Fruit fly (Drosophila melanogaster) whole organism, embryonic: Measurements from ENCODE around the gene Ak3.

Experiments used
- ATbp ChIP-seq: fragments of 200-800 bp; sonication (Bioruptor generic); optimal IDR thresholded peaks from 2 replicates; lab custom pipeline; 2017; ENCODE audit warnings: missing biosample characterization, mild to moderate bottlenecking, missing genetic modification characterization, missing genetic modification reagents
- Ada2b ChIP-seq: fragments of 200-800 bp; sonication (Bioruptor generic); IDR thresholded peaks from 2 replicates; pipeline ENCODE4 v1.3.6; 2022; ENCODE audit warnings: missing biosample characterization, missing genetic modification characterization
- Bgb ChIP-seq: fragments of 200-800 bp; sonication (Bioruptor generic); IDR thresholded peaks from 2 replicates; pipeline ENCODE4 v1.3.6; 2022; ENCODE audit warnings: missing biosample characterization, missing genetic modification characterization; ENCODE audit not compliant: partially characterized antibody
- CG10321 ChIP-seq: fragments of 200-800 bp; sonication (Bioruptor generic); IDR thresholded peaks from 2 replicates; pipeline ENCODE4 v1.3.6; 2022; ENCODE audit warnings: missing biosample characterization, missing genetic modification characterization
- CG11504 ChIP-seq: fragments of 200-800 bp; sonication (Bioruptor generic); optimal IDR thresholded peaks from 3 replicates; lab custom pipeline; 2019; ENCODE audit warnings: missing biosample characterization, mild to moderate bottlenecking, missing genetic modification characterization, moderate library complexity
- CG12104 ChIP-seq: fragments of 200-800 bp; sonication (Bioruptor generic); optimal IDR thresholded peaks from 3 replicates; lab custom pipeline; 2016; ENCODE audit warnings: missing biosample characterization, missing genetic modification characterization
- CG13424 ChIP-seq: fragments of 200-800 bp; sonication (Bioruptor generic); optimal IDR thresholded peaks from 2 replicates; lab custom pipeline; 2019; ENCODE audit warnings: missing biosample characterization, mild to moderate bottlenecking, missing genetic modification characterization, moderate library complexity
- CG15479 ChIP-seq: fragments of 200-800 bp; sonication (Bioruptor generic); optimal IDR thresholded peaks from 3 replicates; lab custom pipeline; 2019; ENCODE audit warnings: missing biosample characterization, mild to moderate bottlenecking, missing genetic modification characterization, moderate library complexity
- CG16863 ChIP-seq: fragments of 200-800 bp; sonication (Bioruptor generic); optimal IDR thresholded peaks from 3 replicates; lab custom pipeline; 2016; ENCODE audit warnings: missing biosample characterization, missing genetic modification characterization
- CG18262 ChIP-seq: fragments of 200-800 bp; optimal IDR thresholded peaks from 3 replicates; lab custom pipeline; 2019; ENCODE audit warnings: missing biosample characterization, mild to moderate bottlenecking, missing genetic modification characterization, moderate library complexity
- CG2129 ChIP-seq: fragments of 200-800 bp; sonication (Bioruptor generic); IDR thresholded peaks from 2 replicates; pipeline ENCODE4 v1.3.6; 2022; ENCODE audit warnings: missing biosample characterization, missing genetic modification characterization; ENCODE audit not compliant: partially characterized antibody
- CG2875 ChIP-seq: fragments of 200-800 bp; sonication (Bioruptor generic); optimal IDR thresholded peaks from 2 replicates; lab custom pipeline; 2017; ENCODE audit warnings: missing biosample characterization, mild to moderate bottlenecking, missing genetic modification characterization, missing genetic modification reagents
- CG34422 ChIP-seq: fragments of 200-800 bp; sonication (Bioruptor generic); IDR thresholded peaks from 3 replicates; pipeline ENCODE4 v1.3.6; 2022; ENCODE audit warnings: missing biosample characterization, missing genetic modification characterization
- CG3847 ChIP-seq: fragments of 200-800 bp; sonication (Bioruptor generic); IDR thresholded peaks from 2 replicates; pipeline ENCODE4 v1.3.6; 2022; ENCODE audit warnings: missing biosample characterization, missing genetic modification characterization
- CG5953 ChIP-seq: fragments of 200-800 bp; sonication (Bioruptor generic); IDR thresholded peaks from 2 replicates; pipeline ENCODE4 v1.3.6; 2022; ENCODE audit warnings: missing biosample characterization, missing genetic modification characterization
- CG6683 ChIP-seq: fragments of 200-800 bp; sonication (Bioruptor generic); optimal IDR thresholded peaks from 2 replicates; lab custom pipeline; 2017; ENCODE audit warnings: missing biosample characterization, mild to moderate bottlenecking, missing genetic modification characterization, missing genetic modification reagents
- CG6813 ChIP-seq: fragments of 200-800 bp; sonication (Bioruptor generic); optimal IDR thresholded peaks from 2 replicates; lab custom pipeline; 2017; ENCODE audit warnings: missing biosample characterization, missing genetic modification characterization, mild to moderate bottlenecking, moderate library complexity, missing genetic modification reagents
- CG7271 ChIP-seq: fragments of 200-800 bp; sonication (Bioruptor generic); optimal IDR thresholded peaks from 2 replicates; lab custom pipeline; 2018; ENCODE audit warnings: missing biosample characterization, mild to moderate bottlenecking, missing genetic modification characterization, moderate library complexity
- CG7987 ChIP-seq: fragments of 200-800 bp; sonication (Bioruptor generic); optimal IDR thresholded peaks from 2 replicates; lab custom pipeline; 2018; ENCODE audit warnings: missing biosample characterization, mild to moderate bottlenecking, missing genetic modification characterization, moderate library complexity
- CG8765 ChIP-seq: fragments of 200-800 bp; sonication (Bioruptor generic); IDR thresholded peaks from 2 replicates; pipeline ENCODE4 v1.3.6; 2022; ENCODE audit warnings: missing biosample characterization, missing genetic modification characterization
- CG9215 ChIP-seq: fragments of 200-800 bp; sonication (Bioruptor generic); IDR thresholded peaks from 2 replicates; pipeline ENCODE4 v1.3.6; 2022; ENCODE audit warnings: missing biosample characterization, missing genetic modification characterization
- Doc2 ChIP-seq: fragments of 200-800 bp; sonication (Bioruptor generic); IDR thresholded peaks from 2 replicates; pipeline ENCODE4 v1.3.6; 2022; ENCODE audit warnings: missing biosample characterization, missing genetic modification characterization
- Dp ChIP-seq: fragments of 200-800 bp; sonication (Bioruptor generic); optimal IDR thresholded peaks from 2 replicates; lab custom pipeline; 2018; ENCODE audit warnings: missing biosample characterization, mild to moderate bottlenecking, missing genetic modification characterization, moderate library complexity
- Sin3A ChIP-seq: fragments of >200 bp; optimal IDR thresholded peaks from 2 replicates; lab custom pipeline; 2018
- TFAM ChIP-seq: fragments of 200-800 bp; sonication (Bioruptor generic); optimal IDR thresholded peaks from 2 replicates; lab custom pipeline; 2017; ENCODE audit warnings: missing biosample characterization, missing genetic modification characterization, inconsistent platforms
- Usf ChIP-seq: fragments of 200-800 bp; sonication (Bioruptor generic); optimal IDR thresholded peaks from 2 replicates; lab custom pipeline; 2017; ENCODE audit warnings: missing genotype, missing biosample characterization, missing genetic modification characterization
- ash1 ChIP-seq: fragments of 200-800 bp; sonication (Bioruptor generic); optimal IDR thresholded peaks from 2 replicates; lab custom pipeline; 2018; ENCODE audit warnings: missing biosample characterization, mild to moderate bottlenecking, missing genetic modification characterization
- bab2 ChIP-seq: fragments of 200-800 bp; sonication (Bioruptor generic); optimal IDR thresholded peaks from 2 replicates; lab custom pipeline; 2016; ENCODE audit warnings: missing biosample characterization, missing genetic modification characterization
- bcd ChIP-seq: fragments of 200-800 bp; sonication (Bioruptor generic); optimal IDR thresholded peaks from 2 replicates; lab custom pipeline; 2017; ENCODE audit warnings: missing biosample characterization, mild to moderate bottlenecking, missing genetic modification characterization
- bigmax ChIP-seq: fragments of 200-800 bp; sonication (Bioruptor generic); optimal IDR thresholded peaks from 2 replicates; lab custom pipeline; 2018; ENCODE audit warnings: missing biosample characterization, mild to moderate bottlenecking, missing genetic modification characterization
- br ChIP-seq: fragments of >200 bp; optimal IDR thresholded peaks from 2 replicates; lab custom pipeline; 2017
- dmrt11E ChIP-seq: fragments of 200-800 bp; sonication (Bioruptor generic); optimal IDR thresholded peaks from 3 replicates; lab custom pipeline; 2018; ENCODE audit warnings: missing biosample characterization, mild to moderate bottlenecking, missing genetic modification characterization, moderate library complexity
- dpn ChIP-seq, 2 experiments: fragments of 200-800 bp; sonication (Bioruptor generic); optimal IDR thresholded peaks; 3 replicates each; lab custom pipeline; 2016; ENCODE audit warnings: missing biosample characterization in 2 of 2, missing genetic modification characterization in 2 of 2
- ems ChIP-seq: fragments of 200-800 bp; sonication (Bioruptor generic); optimal IDR thresholded peaks from 3 replicates; lab custom pipeline; 2016; ENCODE audit warnings: missing biosample characterization, missing genetic modification characterization
- gcm2 ChIP-seq: fragments of 200-800 bp; sonication (Bioruptor generic); optimal IDR thresholded peaks from 2 replicates; lab custom pipeline; 2016; ENCODE audit warnings: missing biosample characterization, missing genetic modification characterization
- jing ChIP-seq: fragments of 200-800 bp; sonication (Bioruptor generic); optimal IDR thresholded peaks from 2 replicates; lab custom pipeline; 2018; ENCODE audit warnings: missing biosample characterization, mild to moderate bottlenecking, missing genetic modification characterization
- kay ChIP-seq: fragments of 200-800 bp; sonication (Bioruptor generic); optimal IDR thresholded peaks from 2 replicates; lab custom pipeline; 2016; ENCODE audit warnings: missing biosample characterization, missing genetic modification characterization
- nmo ChIP-seq: fragments of 200-800 bp; sonication (Bioruptor generic); optimal IDR thresholded peaks from 2 replicates; lab custom pipeline; 2018; ENCODE audit warnings: missing biosample characterization, mild to moderate bottlenecking, missing genetic modification characterization, moderate library complexity
- p53 ChIP-seq: fragments of 200-800 bp; sonication (Bioruptor generic); optimal IDR thresholded peaks from 2 replicates; lab custom pipeline; 2016; ENCODE audit warnings: missing biosample characterization, missing genetic modification characterization
- pan ChIP-seq, 4 experiments: fragments of >200 bp in 3 of 4; fragments of 200-800 bp in 1 of 4; sonication (Bioruptor generic) in 1 of 4; optimal IDR thresholded peaks in 3 of 4; IDR thresholded peaks in 1 of 4; 2 replicates each; pipeline versions ENCODE4 v1.3.6 to Lab custom; 2017 to 2022; ENCODE audit warnings: missing biosample characterization in 2 of 4, missing genetic modification characterization in 2 of 4, mixed read lengths in 1 of 4
- pho ChIP-seq: fragments of 200-800 bp; sonication (Bioruptor generic); optimal IDR thresholded peaks from 2 replicates; lab custom pipeline; 2016; ENCODE audit warnings: missing biosample characterization, missing genetic modification characterization
- phol ChIP-seq: fragments of 200-800 bp; sonication (Bioruptor generic); optimal IDR thresholded peaks from 3 replicates; lab custom pipeline; 2018; ENCODE audit warnings: missing biosample characterization, mild to moderate bottlenecking, missing genetic modification characterization, moderate library complexity
- ranshi ChIP-seq: fragments of 200-800 bp; sonication (Bioruptor generic); IDR thresholded peaks from 2 replicates; pipeline ENCODE4 v1.3.6; 2022; ENCODE audit warnings: missing biosample characterization, missing genetic modification characterization
- sens-2 ChIP-seq: fragments of 200-800 bp; sonication (Bioruptor generic); IDR thresholded peaks from 2 replicates; pipeline ENCODE4 v1.3.6; 2022; ENCODE audit warnings: missing biosample characterization, missing genetic modification characterization
- seq ChIP-seq: fragments of 200-800 bp; sonication (Bioruptor generic); IDR thresholded peaks from 2 replicates; pipeline ENCODE4 v1.3.6; 2022; ENCODE audit warnings: missing biosample characterization, missing genetic modification characterization
- tap ChIP-seq: fragments of 200-800 bp; optimal IDR thresholded peaks from 3 replicates; lab custom pipeline; 2019; ENCODE audit warnings: missing biosample characterization, mild to moderate bottlenecking, missing genetic modification characterization, moderate library complexity
- unc-4 ChIP-seq: fragments of 200-800 bp; sonication (Bioruptor generic); IDR thresholded peaks from 2 replicates; pipeline ENCODE4 v1.3.6; 2022; ENCODE audit warnings: missing biosample characterization, missing genetic modification characterization; ENCODE audit not compliant: partially characterized antibody
- unpg ChIP-seq: fragments of 200-800 bp; sonication (Bioruptor generic); optimal IDR thresholded peaks from 3 replicates; lab custom pipeline; 2018; ENCODE audit warnings: missing biosample characterization, mild to moderate bottlenecking, missing genetic modification characterization, moderate library complexity

The Ak3 gene

DNA sequence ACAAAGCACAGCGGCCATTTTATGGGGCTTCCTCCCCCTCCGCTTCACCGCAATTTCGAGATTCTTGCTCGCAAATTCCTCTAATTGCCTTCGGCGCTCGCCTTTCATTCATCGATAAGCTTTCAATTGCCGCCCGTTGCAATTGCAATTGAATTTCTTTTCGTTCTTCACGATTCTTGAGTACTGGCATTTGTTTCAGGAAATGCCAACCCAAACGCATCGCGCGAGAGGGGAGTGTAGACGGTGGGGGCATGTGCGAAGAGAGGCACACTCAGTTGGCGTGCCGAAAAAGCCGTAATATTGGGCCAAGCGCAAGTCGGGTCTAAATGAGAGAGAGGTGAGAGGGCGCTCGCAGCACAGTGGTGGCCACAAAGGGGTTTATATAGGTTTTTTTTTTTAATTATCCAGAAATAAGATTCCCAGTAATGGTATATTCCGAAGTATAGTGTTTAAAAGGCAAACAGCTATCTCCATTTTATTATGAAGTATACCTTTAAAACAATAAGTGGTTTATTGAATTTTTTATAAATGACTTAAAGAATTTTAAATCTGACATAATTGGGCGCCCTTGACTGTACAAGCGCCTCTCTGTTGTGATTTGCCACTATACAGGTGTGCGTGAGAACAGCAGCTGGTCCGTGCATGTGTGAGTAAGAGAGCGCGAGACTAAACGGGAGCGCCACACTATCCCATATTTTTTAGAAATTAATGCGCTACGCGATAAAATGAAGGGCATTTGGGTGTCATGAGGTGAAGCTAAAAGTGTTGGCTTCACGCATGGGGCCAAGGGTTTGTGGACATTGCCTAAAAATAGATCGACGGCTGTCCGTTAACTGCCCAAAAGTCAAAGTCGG is 2.7 kb downstream of the Ak3 start (continued):
- TF ChIP-seq p53 (GFP tag; lab: Kevin White, UChicago), result peak; percentile 17
- TF ChIP-seq CG34422 (GFP tag; lab: Robert Waterston, UW), result peak; percentile 80
- peak; percentile 37; the same call in 1 of the 2 replicates for TF ChIP-seq Doc2 (GFP tag; lab: Robert Waterston, UW)
- peak; percentile 55 for TF ChIP-seq jing
- peak; percentile 12 for TF ChIP-seq CG7987
- TF ChIP-seq ranshi, result peak; percentile 90
- TF ChIP-seq ems, result peak; percentile 92
- peak; percentile 85 for TF ChIP-seq seq (GFP tag; lab: Robert Waterston, UW)
- peak; percentile 78 for TF ChIP-seq dmrt11E
- TF ChIP-seq tap (tag; lab: Kevin White, UChicago), result peak; percentile 63
- TF ChIP-seq CG12104 (GFP tag; lab: Kevin White, UChicago), result peak; percentile 87
- no peak for TF ChIP-seq bigmax
- peak; percentile 87 for TF ChIP-seq ATbp (GFP tag; lab: Kevin White, UChicago)
- no peak; the same call in 1 of the 2 replicates for TF ChIP-seq CG10321 (GFP tag; lab: Robert Waterston, UW)
- TF ChIP-seq CG8765 (GFP tag; lab: Robert Waterston, UW), result peak; percentile 52; the same call in 1 of the 2 replicates
- TF ChIP-seq CG15479 (GFP tag; lab: Kevin White, UChicago), result no peak
- TF ChIP-seq CG6813 (GFP tag; lab: Kevin White, UChicago), result peak; percentile 91
- peak; percentile 14 for TF ChIP-seq CG7271
- TF ChIP-seq unpg (GFP tag; lab: Kevin White, UChicago), result peak; percentile 94
- no peak for TF ChIP-seq Sin3A (lab: Kevin White, UChicago)
- TF ChIP-seq Dp (GFP tag; lab: Kevin White, UChicago), result no peak
- TF ChIP-seq CG2875 (GFP tag; lab: Kevin White, UChicago), result peak; percentile 80
- peak; percentile 84 for TF ChIP-seq bab2
- TF ChIP-seq CG2129 (GFP tag; lab: Robert Waterston, UW), result no peak
- peak; percentile 29 for TF ChIP-seq TFAM (GFP tag; lab: Kevin White, UChicago)
- no peak for TF ChIP-seq ash1 (GFP tag; lab: Kevin White, UChicago)
- peak; percentile 85 for TF ChIP-seq Ada2b (GFP tag; lab: Robert Waterston, UW)
- no peak for TF ChIP-seq pan (optimal IDR thresholded peaks at IDR 0.05; lab: Kevin White, UChicago)
- peak in 1 of 2 experiments; percentile 82 for TF ChIP-seq pan (GFP tag; optimal IDR thresholded peaks at IDR 0.05 in 1 of 2, IDR thresholded peaks at IDR 0.05 in 1 of 2)
- no peak for TF ChIP-seq br (lab: Kevin White, UChicago)
- TF ChIP-seq CG9215, result peak; percentile 91
- TF ChIP-seq CG6683 (GFP tag; lab: Kevin White, UChicago), result peak; percentile 91
- TF ChIP-seq CG13424 (tag; lab: Kevin White, UChicago), result peak; percentile 94
- peak; percentile 91 for TF ChIP-seq bcd (GFP tag; lab: Kevin White, UChicago)
- TF ChIP-seq Usf (GFP tag; lab: Kevin White, UChicago), result peak; percentile 73
- TF ChIP-seq CG18262 (tag; lab: Kevin White, UChicago), result peak; percentile 85
- peak; percentile 95 for TF ChIP-seq pho (GFP tag; lab: Kevin White, UChicago)
- TF ChIP-seq kay (GFP tag; lab: Kevin White, UChicago), result peak; percentile 61
- TF ChIP-seq sens-2 (GFP tag; lab: Robert Waterston, UW), result peak; percentile 57; the same call in 1 of the 2 replicates
- TF ChIP-seq Bgb (GFP tag; lab: Robert Waterston, UW), result peak; percentile 8; the same call in 1 of the 2 replicates
- TF ChIP-seq phol (tag; lab: Kevin White, UChicago), result peak; percentile 84
- TF ChIP-seq nmo, result peak; percentile 89
- 0 out of 2 replicates have a peak, but pooled peaks have one; percentile 35 for TF ChIP-seq unc-4 (GFP tag; lab: Robert Waterston, UW)
- peak; percentile 90 for TF ChIP-seq CG11504
- TF ChIP-seq CG5953 (GFP tag; lab: Robert Waterston, UW), result peak; percentile 9
- TF ChIP-seq dpn (GFP tag; optimal IDR thresholded peaks at IDR 0.05; lab: Kevin White, UChicago), result peak; percentile 78 to 89
- peak; percentile 48 for TF ChIP-seq gcm2 (GFP tag; lab: Kevin White, UChicago)
- TF ChIP-seq CG3847 (GFP tag; lab: Robert Waterston, UW), result peak; percentile 91
- peak; percentile 80 for TF ChIP-seq CG16863
